Fruit fly (Drosophila melanogaster): ENCODE results near the gene drn.

Gene drn

dm6 chr3R:9408069-9408468, 68.1 kb downstream of the drn start, which contains the start of gene CG44261:
Gene CG44261 (minus strand): TSS chr3R:9408169.
- TF ChIP-seq bab1 (GFP tag; optimal IDR thresholded peaks at IDR 0.05), result no peak

dm6 chr3R:9410182-9410581, 70.2 kb downstream of the drn start, which contains the start of gene betaTub85D:
Gene betaTub85D (minus strand): TSS chr3R:9410282.
- no peak for TF ChIP-seq Crg-1 (GFP tag; optimal IDR thresholded peaks at IDR 0.05)
- no peak for TF ChIP-seq CG5204 (GFP tag; optimal IDR thresholded peaks at IDR 0.05)
- no peak for TF ChIP-seq CG7101 (tag; optimal IDR thresholded peaks at IDR 0.05)
- no peak for TF ChIP-seq CG12768 (GFP tag; optimal IDR thresholded peaks at IDR 0.05)
- no peak for TF ChIP-seq toe (GFP tag; optimal IDR thresholded peaks at IDR 0.05)

- TF ChIP-seq ovo (GFP tag; optimal IDR thresholded peaks at IDR 0.05), result peak; percentile 80
- no peak for TF ChIP-seq kay (GFP tag; ENCODE audit: borderline replicate concordance)
- no peak for TF ChIP-seq toe (GFP tag; optimal IDR thresholded peaks at IDR 0.05)
Observed at dm6 chr3R:9411928-9412640, 72.1 kb downstream of the drn start, which contains the start of the genes Task7 and alpha-Man-IIa. Gene Task7 (minus strand): TSS chr3R:9412293. Gene alpha-Man-IIa (plus strand): TSS chr3R:9412548.

All from whole organism, adult.